Worm (Caenorhabditis elegans) whole organism, mixed stage, embryonic: Measurements from ENCODE around the gene C05C12.4.

Experiments
- M03D4.4 ChIP-seq: sonication (generic microtip); optimal IDR thresholded peaks from 2 replicates; lab custom pipeline; 2017; ENCODE audit warnings: mild to moderate bottlenecking, missing genetic modification characterization, missing compliant biosample characterization
- bed-3 ChIP-seq: fragments of 200-800 bp; sonication (Bioruptor generic); optimal IDR thresholded peaks from 3 replicates; lab custom pipeline; 2018; ENCODE audit warnings: mild to moderate bottlenecking, missing genetic modification characterization, moderate library complexity, missing compliant biosample characterization
- blmp-1 ChIP-seq: fragments of 150-350 bp; optimal IDR thresholded peaks from 2 replicates; lab custom pipeline; 2014; ENCODE audit warnings: missing biosample characterization, missing genetic modification characterization
- ceh-39 ChIP-seq: fragments of 150-350 bp; optimal IDR thresholded peaks from 2 replicates; lab custom pipeline; 2014; ENCODE audit warnings: missing biosample characterization, missing genetic modification characterization
- ceh-83 ChIP-seq: fragments of 200-800 bp; sonication (Bioruptor generic); optimal IDR thresholded peaks from 2 replicates; lab custom pipeline; 2018; ENCODE audit warnings: mild to moderate bottlenecking, missing genetic modification characterization, missing compliant biosample characterization
- ces-1 ChIP-seq: fragments of 150-350 bp; optimal IDR thresholded peaks from 2 replicates; lab custom pipeline; 2014; ENCODE audit warnings: missing biosample characterization, missing genetic modification reagents, missing genetic modification characterization
- cnd-1 ChIP-seq: fragments of 200-800 bp; sonication (Bioruptor generic); optimal IDR thresholded peaks from 2 replicates; lab custom pipeline; 2018; ENCODE audit warnings: mild to moderate bottlenecking, missing genetic modification characterization, missing compliant biosample characterization
- drap-1 ChIP-seq: fragments of 200-800 bp; sonication (Bioruptor generic); optimal IDR thresholded peaks from 3 replicates; lab custom pipeline; 2018; ENCODE audit warnings: mild to moderate bottlenecking, missing genetic modification characterization, missing compliant biosample characterization
- elt-1 ChIP-seq: sonication (generic microtip); optimal IDR thresholded peaks from 2 replicates; lab custom pipeline; 2017; ENCODE audit warnings: missing genetic modification characterization, mild to moderate bottlenecking, missing compliant biosample characterization, antibody characterized with exemption, moderate library complexity, borderline replicate concordance; ENCODE audit not compliant: insufficient read depth
- elt-3 ChIP-seq: fragments of 150-350 bp; optimal IDR thresholded peaks from 2 replicates; lab custom pipeline; 2014; ENCODE audit warnings: missing biosample characterization, missing genetic modification characterization
- flh-1 ChIP-seq: fragments of 200-800 bp; sonication (Bioruptor generic); optimal IDR thresholded peaks from 2 replicates; lab custom pipeline; 2018; ENCODE audit warnings: mild to moderate bottlenecking, missing genetic modification characterization, moderate library complexity, missing compliant biosample characterization
- ham-2 ChIP-seq: fragments of 200-800 bp; sonication (Bioruptor generic); optimal IDR thresholded peaks from 2 replicates; lab custom pipeline; 2018; ENCODE audit warnings: mild to moderate bottlenecking, missing genetic modification characterization, missing compliant biosample characterization
- hlh-1 ChIP-seq: fragments of 150-350 bp; optimal IDR thresholded peaks from 2 replicates; lab custom pipeline; 2014; ENCODE audit warnings: missing biosample characterization, missing genetic modification reagents, missing genetic modification characterization
- lin-13 ChIP-seq: fragments of 150-350 bp; optimal IDR thresholded peaks from 2 replicates; lab custom pipeline; 2014; ENCODE audit warnings: missing biosample characterization, missing genetic modification characterization
- lsy-2 ChIP-seq: fragments of 150-350 bp; optimal IDR thresholded peaks from 2 replicates; lab custom pipeline; 2014; ENCODE audit warnings: missing biosample characterization, missing genetic modification characterization
- mep-1 ChIP-seq: fragments of 150-350 bp; optimal IDR thresholded peaks from 2 replicates; lab custom pipeline; 2017; ENCODE audit warnings: missing biosample characterization, missing genetic modification reagents, missing genetic modification characterization, inconsistent platforms
- mls-2 ChIP-seq: sonication (generic microtip); optimal IDR thresholded peaks from 2 replicates; lab custom pipeline; 2016; ENCODE audit warnings: mild to moderate bottlenecking, missing genetic modification characterization, moderate library complexity, missing compliant biosample characterization
- nhr-12 ChIP-seq: fragments of 150-350 bp; optimal IDR thresholded peaks from 2 replicates; lab custom pipeline; 2014; ENCODE audit warnings: missing biosample characterization, missing genetic modification characterization
- nhr-2 ChIP-seq: fragments of 150-350 bp; optimal IDR thresholded peaks from 2 replicates; lab custom pipeline; 2014; ENCODE audit warnings: missing biosample characterization, missing genetic modification characterization
- nhr-237 ChIP-seq: fragments of 150-350 bp; optimal IDR thresholded peaks from 2 replicates; lab custom pipeline; 2014; ENCODE audit warnings: missing biosample characterization, missing genetic modification characterization
- nhr-28 ChIP-seq: fragments of 150-350 bp; optimal IDR thresholded peaks from 2 replicates; lab custom pipeline; 2014; ENCODE audit warnings: missing biosample characterization, missing genetic modification characterization
- nhr-76 ChIP-seq: sonication (generic microtip); optimal IDR thresholded peaks from 2 replicates; lab custom pipeline; 2017; ENCODE audit warnings: missing biosample characterization, missing genetic modification characterization
- pha-4 ChIP-seq: fragments of 150-350 bp; optimal IDR thresholded peaks from 2 replicates; lab custom pipeline; 2018; ENCODE audit warnings: missing biosample characterization, missing genetic modification reagents, missing genetic modification characterization
- sem-2 ChIP-seq: fragments of 200-800 bp; sonication (Bioruptor generic); optimal IDR thresholded peaks from 2 replicates; lab custom pipeline; 2018; ENCODE audit warnings: mild to moderate bottlenecking, missing genetic modification characterization, missing compliant biosample characterization
- sptf-1 ChIP-seq: sonication (generic microtip); optimal IDR thresholded peaks from 2 replicates; lab custom pipeline; 2017; ENCODE audit warnings: mild to moderate bottlenecking, missing genetic modification characterization, moderate library complexity, missing compliant biosample characterization
- tbx-8 ChIP-seq: fragments of 200-800 bp; sonication (Bioruptor generic); optimal IDR thresholded peaks from 2 replicates; lab custom pipeline; 2018; ENCODE audit warnings: mild to moderate bottlenecking, missing genetic modification characterization, moderate library complexity, missing compliant biosample characterization
- unc-39 ChIP-seq: fragments of 150-350 bp; optimal IDR thresholded peaks from 2 replicates; lab custom pipeline; 2014; ENCODE audit warnings: missing biosample characterization, missing genetic modification characterization
- unc-62 ChIP-seq: fragments of 150-350 bp; optimal IDR thresholded peaks from 2 replicates; lab custom pipeline; 2014; ENCODE audit warnings: missing biosample characterization, missing genetic modification reagents, missing genetic modification characterization
- zip-8 ChIP-seq: fragments of 150-350 bp; optimal IDR thresholded peaks from 2 replicates; lab custom pipeline; 2014; ENCODE audit warnings: missing biosample characterization, missing genetic modification characterization

The C05C12.4 gene

DNA sequence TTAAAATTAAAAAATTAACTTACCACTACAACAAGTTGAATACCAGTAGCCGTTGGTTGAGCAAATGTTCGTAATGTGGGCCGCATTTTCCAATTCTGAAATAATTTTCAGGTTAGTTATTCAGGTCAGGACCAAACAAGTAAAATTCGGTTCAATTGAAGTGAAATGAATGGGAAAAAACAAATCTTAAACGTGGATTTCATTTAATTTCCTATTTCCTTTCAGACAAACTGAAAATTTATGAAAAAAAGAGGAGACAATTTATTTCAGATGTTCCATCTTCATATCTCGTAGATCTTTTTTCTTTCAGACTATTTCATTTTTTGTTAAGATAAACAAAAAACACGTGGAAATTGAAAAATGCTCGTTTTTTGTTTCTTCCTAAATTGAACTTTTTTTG, 6.5 kb downstream of the C05C12.4 start, which contains the start of gene C05C12.6:
Gene C05C12.6, minus strand, starts transcription at position 101 of the 400 bp plus-strand sequence.
- TF ChIP-seq nhr-2 (tag; lab: Kevin White, UChicago) (no peak), sem-2 (no peak), tbx-8 (GFP tag; lab: Kevin White, UChicago) (no peak), nhr-76 (tag; lab: Kevin White, UChicago) (no peak), drap-1 (no peak), elt-3 (tag; lab: Kevin White, UChicago) (no peak), flh-1 (no peak), bed-3 (GFP tag; lab: Kevin White, UChicago) (no peak), ceh-39 (no peak), pha-4 (no peak), unc-39 (tag; lab: Kevin White, UChicago) (no peak)
- TF ChIP-seq, all 35 proteins: peak for 0

DNA sequence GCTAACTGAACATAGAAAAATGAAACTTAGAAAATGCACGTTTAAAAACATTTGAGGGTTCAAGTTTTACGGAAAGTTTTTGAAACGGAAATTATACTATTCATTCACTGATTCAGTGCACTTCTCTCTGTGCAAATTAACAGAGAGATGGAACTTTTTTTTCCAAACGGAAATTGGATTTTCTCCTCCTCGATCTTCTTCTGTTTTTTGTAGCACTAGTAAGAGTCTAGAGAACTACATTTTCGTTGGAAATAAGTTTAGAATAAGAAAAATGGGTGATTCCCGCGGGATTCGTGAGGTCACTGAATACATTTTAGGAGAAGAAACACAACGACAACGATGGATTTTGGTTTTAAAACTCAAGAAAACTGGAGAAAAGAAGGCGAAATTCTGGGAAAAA, 12.1 kb downstream of the C05C12.4 start:
- TF ChIP-seq ces-1 (GFP tag; lab: Kevin White, UChicago), result peak; percentile 34
- no peak for TF ChIP-seq M03D4.4 (tag; lab: Kevin White, UChicago)

DNA sequence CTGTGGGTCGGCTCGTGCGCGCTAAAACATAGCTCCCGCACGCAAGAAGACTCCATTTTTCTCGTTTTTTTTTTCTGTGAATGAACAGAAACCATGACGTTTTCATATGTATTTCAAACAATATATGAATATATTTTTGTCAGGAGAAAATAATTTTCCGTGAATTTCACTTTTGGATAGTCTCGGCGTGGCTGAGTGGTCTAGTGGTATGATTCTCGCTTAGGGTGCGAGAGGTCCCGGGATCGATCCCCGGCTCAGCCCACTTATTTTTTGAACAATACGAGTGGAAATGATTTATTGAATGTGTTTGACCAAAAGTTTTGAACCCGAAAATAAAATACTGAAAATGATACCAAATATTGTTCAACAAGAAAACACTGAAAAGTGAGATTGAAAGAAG, 16.5 kb downstream of the C05C12.4 start:
- TF ChIP-seq bed-3 (GFP tag; lab: Kevin White, UChicago) (no peak), nhr-12 (tag; lab: Kevin White, UChicago) (no peak), ces-1 (GFP tag; lab: Kevin White, UChicago) (no peak)

DNA sequence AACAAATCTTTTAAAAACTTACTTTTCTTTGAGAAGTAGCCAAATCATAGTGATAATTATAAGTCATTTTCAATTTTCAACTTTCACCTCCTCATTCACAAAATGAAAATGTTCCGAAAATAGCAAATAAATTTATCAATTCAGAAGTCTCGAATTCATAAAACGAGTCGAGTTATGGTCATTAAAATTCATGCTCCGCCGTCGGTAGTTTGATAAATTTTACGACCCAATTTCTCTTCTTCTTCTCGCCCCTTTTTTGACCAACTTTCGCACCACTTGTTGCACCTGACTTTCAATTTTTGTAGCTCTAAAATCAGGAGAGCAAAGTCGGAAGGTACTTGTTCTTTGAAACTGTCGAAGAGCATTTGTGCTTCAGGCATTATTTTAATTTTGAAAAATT, 17.8 kb downstream of the C05C12.4 start, which contains the start of gene best-7:
Gene best-7, minus strand, starts transcription at position 239 of the 400 bp plus-strand sequence.
- TF ChIP-seq elt-3 (tag; lab: Kevin White, UChicago), result no peak
- no peak for TF ChIP-seq nhr-76 (tag; lab: Kevin White, UChicago)
- TF ChIP-seq drap-1, result no peak
- no peak for TF ChIP-seq unc-62 (GFP tag; lab: Kevin White, UChicago)
- no peak for TF ChIP-seq sem-2
- no peak for TF ChIP-seq nhr-237 (tag; lab: Kevin White, UChicago)
- no peak for TF ChIP-seq ces-1 (GFP tag; lab: Kevin White, UChicago)
- TF ChIP-seq M03D4.4 (tag; lab: Kevin White, UChicago), result no peak
- no peak for TF ChIP-seq elt-1 (tag; lab: Kevin White, UChicago)
- TF ChIP-seq lin-13, result no peak
- no peak for TF ChIP-seq lsy-2 (tag; lab: Kevin White, UChicago)
- no peak for TF ChIP-seq zip-8 (tag; lab: Kevin White, UChicago)
- TF ChIP-seq mls-2 (tag; lab: Kevin White, UChicago), result no peak
- TF ChIP-seq pha-4, result no peak
- TF ChIP-seq cnd-1 (tag; lab: Kevin White, UChicago), result no peak
- no peak for TF ChIP-seq hlh-1 (tag; lab: Kevin White, UChicago)
- TF ChIP-seq, all 35 proteins: peak for 0

DNA sequence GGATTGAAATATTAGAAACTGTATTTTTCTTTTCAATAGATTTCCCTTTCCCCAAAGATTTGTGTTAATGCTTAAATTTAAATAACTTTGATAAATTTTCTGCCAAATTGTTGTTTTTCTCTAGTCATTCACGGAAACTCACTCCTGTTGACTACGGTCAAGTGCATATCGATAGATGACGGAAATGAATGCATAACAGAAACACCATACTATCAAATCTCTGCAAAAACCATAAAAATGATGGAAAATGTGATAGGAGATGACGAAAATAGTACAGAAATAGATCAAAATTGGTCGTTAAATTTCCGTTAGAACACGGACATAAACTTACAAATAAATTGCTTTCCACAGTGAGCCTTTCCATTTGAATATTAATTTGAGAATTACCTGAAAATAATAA, 18.9 kb downstream of the C05C12.4 start:
- TF ChIP-seq tbx-8 (GFP tag; lab: Kevin White, UChicago) (no peak), lsy-2 (tag; lab: Kevin White, UChicago) (no peak), unc-62 (GFP tag; lab: Kevin White, UChicago) (no peak), cnd-1 (tag; lab: Kevin White, UChicago) (no peak), nhr-28 (tag; lab: Kevin White, UChicago) (no peak), mls-2 (tag; lab: Kevin White, UChicago) (no peak), sptf-1 (tag; lab: Kevin White, UChicago) (no peak), blmp-1 (tag; lab: Kevin White, UChicago) (no peak), flh-1 (no peak), ceh-83 (no peak)

DNA sequence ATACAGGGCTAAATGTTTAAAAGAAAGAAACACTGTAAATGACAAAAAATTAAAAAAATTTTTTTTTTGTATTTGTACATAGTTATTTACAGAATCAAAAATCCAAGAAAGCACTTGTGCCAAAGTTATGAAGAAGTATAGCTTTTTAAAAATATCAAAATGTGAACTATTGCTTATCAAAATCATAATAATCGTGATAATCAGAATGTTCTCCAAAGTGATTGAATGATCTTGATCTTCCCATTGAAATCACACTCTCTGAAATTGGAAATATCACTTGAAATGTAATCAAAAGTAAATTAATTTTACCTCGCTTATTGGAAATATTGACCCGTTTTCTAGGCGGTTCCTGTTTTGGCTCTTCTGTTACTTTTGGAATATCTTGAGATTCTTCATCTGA, 21.3 kb downstream of the C05C12.4 start:
- TF ChIP-seq lin-13, result no peak
- TF ChIP-seq unc-39 (tag; lab: Kevin White, UChicago), result no peak
- TF ChIP-seq elt-1 (tag; lab: Kevin White, UChicago), result no peak
- no peak for TF ChIP-seq mep-1 (tag; lab: Kevin White, UChicago)
- TF ChIP-seq ceh-83, result no peak
- TF ChIP-seq nhr-12 (tag; lab: Kevin White, UChicago), result no peak
- TF ChIP-seq drap-1, result no peak
- TF ChIP-seq M03D4.4 (tag; lab: Kevin White, UChicago), result no peak
- TF ChIP-seq cnd-1 (tag; lab: Kevin White, UChicago), result no peak
- no peak for TF ChIP-seq flh-1
- TF ChIP-seq sptf-1 (tag; lab: Kevin White, UChicago), result no peak
- no peak for TF ChIP-seq bed-3 (GFP tag; lab: Kevin White, UChicago)
- TF ChIP-seq ham-2 (GFP tag; lab: Kevin White, UChicago), result no peak
- TF ChIP-seq ceh-39, result no peak
- TF ChIP-seq nhr-2 (tag; lab: Kevin White, UChicago), result no peak
- TF ChIP-seq elt-3 (tag; lab: Kevin White, UChicago), result no peak
- no peak for TF ChIP-seq ces-1 (GFP tag; lab: Kevin White, UChicago)
